Worm (Caenorhabditis elegans) whole organism, young adult: ENCODE data around the gene F46F3.3.

Source experiments
- B0336.3 ChIP-seq: fragments of 200-800 bp; sonication (Bioruptor generic); IDR thresholded peaks from 2 replicates; pipeline ENCODE4 v1.3.6; 2022; ENCODE audit warnings: missing genetic modification characterization, missing compliant biosample characterization
- C17E4.6 ChIP-seq: fragments of 200-800 bp; sonication (Bioruptor generic); IDR thresholded peaks from 2 replicates; pipeline ENCODE4 v1.3.6; 2022; ENCODE audit warnings: missing genetic modification reagents, missing genetic modification characterization, missing compliant biosample characterization
- F10E7.11 ChIP-seq: sonication (generic microtip); optimal IDR thresholded peaks from 2 replicates; lab custom pipeline; 2017; ENCODE audit warnings: mild to moderate bottlenecking, missing genetic modification characterization, moderate library complexity, missing compliant biosample characterization
- F33H1.4 ChIP-seq: fragments of 200-800 bp; sonication (Bioruptor generic); IDR thresholded peaks from 2 replicates; pipeline ENCODE4 v1.3.6; 2022; ENCODE audit warnings: missing genetic modification reagents, missing genetic modification characterization, missing compliant biosample characterization
- F49E8.2 ChIP-seq: sonication (generic microtip); optimal IDR thresholded peaks from 3 replicates; lab custom pipeline; 2017; ENCODE audit warnings: missing genetic modification characterization, mild to moderate bottlenecking, missing compliant biosample characterization, antibody characterized with exemption, moderate library complexity; ENCODE audit not compliant: insufficient read depth
- F55B11.4 ChIP-seq: sonication (generic microtip); optimal IDR thresholded peaks from 2 replicates; lab custom pipeline; 2016; ENCODE audit warnings: missing compliant biosample characterization, missing genetic modification characterization, borderline replicate concordance; ENCODE audit not compliant: insufficient read depth
- K12H6.12 ChIP-seq: fragments of 200-800 bp; sonication (Bioruptor generic); optimal IDR thresholded peaks from 2 replicates; lab custom pipeline; 2018; ENCODE audit warnings: mild to moderate bottlenecking, missing genetic modification characterization, missing compliant biosample characterization
- Y79H2A.3 ChIP-seq: fragments of 200-800 bp; sonication (Bioruptor generic); conservative IDR thresholded peaks from 2 replicates; pipeline ENCODE4 v1.3.6; 2022; ENCODE audit warnings: missing genetic modification reagents, missing genetic modification characterization, missing compliant biosample characterization
- ama-1 ChIP-seq, 3 experiments: fragments of 150-350 bp in 1 of 3; sonication (generic microtip) in 2 of 3; optimal IDR thresholded peaks; 2 replicates each; lab custom pipeline; 2014 to 2018; ENCODE audit warnings: missing biosample characterization in 2 of 3, missing genetic modification characterization in 2 of 3, missing genetic modification reagents in 2 of 3
- atf-7 ChIP-seq: sonication (generic microtip); optimal IDR thresholded peaks from 2 replicates; lab custom pipeline; 2017; ENCODE audit warnings: mild to moderate bottlenecking, missing genetic modification characterization, missing compliant biosample characterization
- athp-1 ChIP-seq: sonication (generic microtip); optimal IDR thresholded peaks from 2 replicates; lab custom pipeline; 2017; ENCODE audit warnings: mild to moderate bottlenecking, missing genetic modification characterization, missing compliant biosample characterization
- cebp-1 ChIP-seq, 2 experiments: fragments of 200-800 bp in 1 of 2; sonication (Bioruptor generic) in 1 of 2; sonication (generic microtip) in 1 of 2; IDR thresholded peaks in 1 of 2; optimal IDR thresholded peaks in 1 of 2; 2 replicates each; pipeline versions ENCODE4 v1.3.6 to Lab custom; 2017 to 2022; ENCODE audit warnings: missing compliant biosample characterization in 2 of 2, missing genetic modification characterization in 2 of 2, mild to moderate bottlenecking in 1 of 2, missing genetic modification reagents in 1 of 2, moderate library complexity in 1 of 2
- ceh-79 ChIP-seq: sonication (generic microtip); optimal IDR thresholded peaks from 2 replicates; lab custom pipeline; 2017; ENCODE audit warnings: mild to moderate bottlenecking, missing genetic modification characterization, missing compliant biosample characterization
- dox-1 ChIP-seq: fragments of 200-800 bp; sonication (Bioruptor generic); IDR thresholded peaks from 2 replicates; pipeline ENCODE4 v1.3.6; 2022; ENCODE audit warnings: missing genetic modification reagents, missing genetic modification characterization, missing compliant biosample characterization
- dpff-1 ChIP-seq: sonication (generic microtip); optimal IDR thresholded peaks from 2 replicates; lab custom pipeline; 2017; ENCODE audit warnings: mild to moderate bottlenecking, missing genetic modification characterization, missing compliant biosample characterization
- dpl-1 ChIP-seq: fragments of 150-350 bp; optimal IDR thresholded peaks from 2 replicates; lab custom pipeline; 2014; ENCODE audit warnings: missing biosample characterization, missing genetic modification reagents, missing genetic modification characterization
- egrh-3 ChIP-seq: fragments of 200-800 bp; sonication (Bioruptor generic); IDR thresholded peaks from 2 replicates; pipeline ENCODE4 v1.3.6; 2022; ENCODE audit warnings: missing genetic modification reagents, missing genetic modification characterization, missing compliant biosample characterization
- ekl-4 ChIP-seq: fragments of 200-800 bp; sonication (Bioruptor generic); IDR thresholded peaks from 2 replicates; pipeline ENCODE4 v1.3.6; 2022; ENCODE audit warnings: missing genetic modification reagents, missing genetic modification characterization, missing compliant biosample characterization
- ets-4 ChIP-seq: fragments of 200-800 bp; sonication (Bioruptor generic); optimal IDR thresholded peaks from 2 replicates; lab custom pipeline; 2018; ENCODE audit warnings: mild to moderate bottlenecking, missing genetic modification characterization, missing compliant biosample characterization
- fkh-3 ChIP-seq: sonication (generic microtip); optimal IDR thresholded peaks from 2 replicates; lab custom pipeline; 2016; ENCODE audit warnings: mild to moderate bottlenecking, missing genetic modification characterization, missing compliant biosample characterization
- lag-1 ChIP-seq: fragments of 200-800 bp; sonication (Bioruptor generic); IDR thresholded peaks from 2 replicates; pipeline ENCODE4 v1.3.6; 2022; ENCODE audit warnings: missing genetic modification reagents, missing genetic modification characterization, missing compliant biosample characterization
- lin-35 ChIP-seq, 3 experiments: fragments of 150-350 bp in 2 of 3; sonication (generic microtip) in 1 of 3; optimal IDR thresholded peaks; 2 replicates each; lab custom pipeline; 2014 to 2018; ENCODE audit warnings: missing biosample characterization in 3 of 3, missing genetic modification characterization in 3 of 3, missing genetic modification reagents in 3 of 3
- lin-40 ChIP-seq: sonication (generic microtip); optimal IDR thresholded peaks from 2 replicates; lab custom pipeline; 2016; ENCODE audit warnings: missing genetic modification characterization, mild to moderate bottlenecking, missing compliant biosample characterization, missing genotype, missing genetic modification reagents
- lsl-1 ChIP-seq: fragments of 200-800 bp; sonication (Bioruptor generic); optimal IDR thresholded peaks from 2 replicates; lab custom pipeline; 2018; ENCODE audit warnings: mild to moderate bottlenecking, missing genetic modification characterization, moderate library complexity, missing compliant biosample characterization
- mcd-1 ChIP-seq: fragments of 200-800 bp; sonication (Bioruptor generic); IDR thresholded peaks from 2 replicates; pipeline ENCODE4 v1.3.6; 2022; ENCODE audit warnings: missing genetic modification reagents, missing genetic modification characterization, missing compliant biosample characterization
- mel-28 ChIP-seq: sonication (generic microtip); optimal IDR thresholded peaks from 2 replicates; lab custom pipeline; 2016; ENCODE audit warnings: borderline replicate concordance, mild to moderate bottlenecking, missing genetic modification characterization, missing compliant biosample characterization
- mes-4 ChIP-seq: sonication (generic microtip); optimal IDR thresholded peaks from 2 replicates; lab custom pipeline; 2016; ENCODE audit warnings: missing genotype, missing genetic modification characterization, missing compliant biosample characterization
- nfya-1 ChIP-seq: sonication (generic microtip); optimal IDR thresholded peaks from 2 replicates; lab custom pipeline; 2017; ENCODE audit warnings: antibody characterized with exemption, missing compliant biosample characterization, missing genetic modification characterization, borderline replicate concordance; ENCODE audit not compliant: insufficient read depth
- nfyb-1 ChIP-seq: fragments of 200-800 bp; sonication (Bioruptor generic); IDR thresholded peaks from 2 replicates; pipeline ENCODE4 v1.3.6; 2022; ENCODE audit warnings: missing genetic modification reagents, missing genetic modification characterization, missing compliant biosample characterization
- nhr-80 ChIP-seq: sonication (generic microtip); optimal IDR thresholded peaks from 2 replicates; lab custom pipeline; 2016; ENCODE audit warnings: missing genetic modification characterization, missing compliant biosample characterization
- nhr-90 ChIP-seq: sonication (generic microtip); optimal IDR thresholded peaks from 2 replicates; lab custom pipeline; 2016; ENCODE audit warnings: missing genotype, mild to moderate bottlenecking, missing genetic modification characterization, missing compliant biosample characterization
- sdz-38 ChIP-seq: sonication (generic microtip); optimal IDR thresholded peaks from 2 replicates; lab custom pipeline; 2016; ENCODE audit warnings: missing genotype, missing genetic modification characterization, missing compliant biosample characterization
- snpc-1.1 ChIP-seq: sonication (generic microtip); optimal IDR thresholded peaks from 2 replicates; lab custom pipeline; 2017; ENCODE audit warnings: missing genetic modification characterization, mild to moderate bottlenecking, missing compliant biosample characterization, antibody characterized with exemption, moderate library complexity, missing genotype, missing genetic modification reagents; ENCODE audit not compliant: insufficient read depth
- snpc-1.3 ChIP-seq: sonication (generic microtip); optimal IDR thresholded peaks from 2 replicates; lab custom pipeline; 2017; ENCODE audit warnings: missing genetic modification characterization, mild to moderate bottlenecking, missing compliant biosample characterization, antibody characterized with exemption, moderate library complexity, missing genotype, missing genetic modification reagents; ENCODE audit not compliant: insufficient read depth
- snpc-4 ChIP-seq, 5 experiments: fragments of 150-350 bp in 1 of 5; sonication (generic microtip) in 4 of 5; optimal IDR thresholded peaks; 2 replicates each; lab custom pipeline; 2014 to 2018; ENCODE audit warnings: missing genetic modification characterization in 5 of 5, missing biosample characterization in 3 of 5, antibody characterized with exemption in 2 of 5, mild to moderate bottlenecking in 2 of 5, missing compliant biosample characterization in 2 of 5, missing genotype in 2 of 5, moderate library complexity in 2 of 5, missing genetic modification reagents in 1 of 5
- unc-130 ChIP-seq: sonication (generic microtip); optimal IDR thresholded peaks from 2 replicates; lab custom pipeline; 2016; ENCODE audit warnings: missing genetic modification reagents, missing genetic modification characterization, missing compliant biosample characterization
- unc-62 ChIP-seq: fragments of 150-350 bp; optimal IDR thresholded peaks from 2 replicates; lab custom pipeline; 2014; ENCODE audit warnings: missing biosample characterization, missing genetic modification reagents, missing genetic modification characterization
- xnd-1 ChIP-seq: sonication (generic microtip); optimal IDR thresholded peaks from 2 replicates; lab custom pipeline; 2016; ENCODE audit warnings: missing genotype, missing genetic modification reagents, missing genetic modification characterization, missing compliant biosample characterization
- ztf-28 ChIP-seq: fragments of 200-800 bp; sonication (Bioruptor generic); IDR thresholded peaks from 2 replicates; pipeline ENCODE4 v1.3.6; 2022; ENCODE audit warnings: missing genetic modification reagents, missing genetic modification characterization, missing compliant biosample characterization
- ztf-3 ChIP-seq: fragments of 200-800 bp; sonication (Bioruptor generic); optimal IDR thresholded peaks from 2 replicates; lab custom pipeline; 2018; ENCODE audit warnings: mild to moderate bottlenecking, missing genetic modification characterization, missing compliant biosample characterization
- ztf-6 ChIP-seq: fragments of 200-800 bp; sonication (Bioruptor generic); IDR thresholded peaks from 2 replicates; pipeline ENCODE4 v1.3.6; 2022; ENCODE audit warnings: missing genetic modification reagents, missing genetic modification characterization, missing compliant biosample characterization

The F46F3.3 gene

DNA sequence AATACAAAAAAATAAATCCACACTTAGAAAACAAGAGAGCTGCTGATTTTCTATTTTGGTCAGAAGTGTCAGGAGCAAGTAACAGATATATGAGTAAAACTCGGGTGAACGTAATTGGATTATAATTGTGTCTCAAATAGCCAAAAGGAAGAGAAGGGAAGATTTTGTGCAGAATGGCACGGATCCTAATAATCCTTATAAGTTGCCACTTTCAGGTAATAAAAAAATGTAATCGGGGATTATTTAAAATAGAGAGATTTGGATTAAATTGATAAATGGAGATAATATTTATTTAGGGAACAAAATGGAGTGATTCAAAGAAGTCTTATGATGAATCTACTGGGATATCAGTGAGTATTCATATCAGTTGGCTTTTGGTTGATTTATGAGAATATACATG is 42.3 kb upstream of the F46F3.3 start:
- TF ChIP-seq dpl-1 (GFP tag; lab: Kevin White, UChicago) (no peak), ama-1 (optimal IDR thresholded peaks at IDR 0.05; lab: Kevin White, UChicago) (no peak), ama-1 (GFP tag; optimal IDR thresholded peaks at IDR 0.05; lab: Kevin White, UChicago) (no peak), egrh-3 (GFP tag; lab: Robert Waterston, UW) (no peak), F55B11.4 (tag; lab: Kevin White, UChicago) (no peak), dox-1 (GFP tag; lab: Robert Waterston, UW) (no peak), B0336.3 (GFP tag; lab: Robert Waterston, UW) (no peak), nfyb-1 (GFP tag; lab: Robert Waterston, UW) (no peak)
- TF ChIP-seq, all 124 proteins: peak for 0

DNA sequence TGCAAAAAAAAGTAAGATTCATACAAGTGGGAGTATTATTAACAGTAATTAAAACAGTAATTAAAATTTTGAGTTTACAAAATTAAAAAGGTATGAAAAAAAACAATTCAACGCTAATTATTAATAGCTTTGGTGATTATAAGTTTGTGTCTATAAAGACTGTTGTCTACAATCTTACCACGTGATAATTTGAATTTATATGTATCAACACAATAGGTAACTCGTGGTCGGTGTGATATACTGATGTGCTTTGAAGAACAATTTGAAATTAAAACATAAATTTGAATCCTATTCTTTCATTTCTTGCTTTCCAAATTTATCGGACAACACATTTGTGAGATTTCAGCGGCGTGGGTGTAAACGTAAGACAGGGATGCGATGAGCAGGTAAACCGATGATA is 39.4 kb upstream of the F46F3.3 start:
- TF ChIP-seq F33H1.4 (GFP tag; lab: Robert Waterston, UW), result no peak

DNA sequence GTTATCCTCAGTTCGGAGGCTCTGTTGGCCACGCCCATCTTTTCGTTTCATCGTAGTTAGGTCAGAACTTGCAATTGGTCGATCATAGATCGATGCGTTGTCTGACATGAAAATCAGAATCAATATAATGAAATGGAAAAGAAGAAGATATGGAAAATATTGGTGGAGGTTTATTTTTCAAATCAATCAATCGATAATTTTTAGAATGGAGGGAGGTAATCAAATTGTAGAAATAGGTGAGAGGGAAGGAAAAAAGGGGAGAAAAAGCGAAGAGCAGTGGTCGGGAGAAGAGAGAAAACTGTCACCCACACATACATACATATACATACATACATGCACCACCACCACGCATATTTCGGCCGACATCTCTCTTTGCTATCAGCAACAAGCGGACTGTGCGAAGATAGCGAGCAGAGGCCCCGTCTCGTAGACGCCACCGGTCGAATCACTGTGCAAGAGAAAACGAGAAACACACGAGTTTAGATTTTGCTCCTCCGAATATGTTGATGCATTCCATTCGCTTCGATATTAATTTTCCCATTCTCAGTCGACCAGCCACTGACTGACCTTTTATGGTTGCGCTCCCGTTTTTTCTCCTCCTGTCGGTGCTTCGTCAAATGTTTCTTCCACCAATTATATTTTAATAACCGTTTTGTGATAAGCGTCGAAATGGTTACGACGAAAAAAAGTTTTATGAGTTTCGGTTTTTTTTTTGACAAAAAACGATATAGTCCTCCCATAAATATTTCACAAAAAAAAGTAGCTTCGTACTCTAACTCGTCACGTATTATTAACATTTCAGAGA is 37.9 kb upstream of the F46F3.3 start, which contains the start of gene F35B12.10:
Gene F35B12.10, minus strand, starts transcription at position 51 of the 805 bp plus-strand sequence.
- TF ChIP-seq sdz-38 (tag; lab: Kevin White, UChicago), result no peak
- no peak for TF ChIP-seq dpff-1 (tag; lab: Kevin White, UChicago)
- no peak for TF ChIP-seq F49E8.2 (tag; lab: Kevin White, UChicago)
- no peak for TF ChIP-seq snpc-1.1
- TF ChIP-seq snpc-1.3 (tag; lab: Kevin White, UChicago), result no peak
- TF ChIP-seq ceh-79 (tag; lab: Kevin White, UChicago), result no peak
- no peak for TF ChIP-seq mcd-1
- peak; percentile 19 for TF ChIP-seq nhr-90 (tag; lab: Kevin White, UChicago)
- no peak for TF ChIP-seq Y79H2A.3
- TF ChIP-seq F10E7.11 (tag; lab: Kevin White, UChicago), result no peak
- no peak for TF ChIP-seq lag-1 (GFP tag; lab: Robert Waterston, UW)
- TF ChIP-seq nfya-1 (tag; lab: Kevin White, UChicago), result no peak
- no peak for TF ChIP-seq lsl-1 (GFP tag; lab: Kevin White, UChicago)
- peak; percentile 36; the same call in 1 of the 2 replicates for TF ChIP-seq cebp-1 (GFP tag; IDR thresholded peaks at IDR 0.05; lab: Robert Waterston, UW)
- TF ChIP-seq cebp-1 (tag; optimal IDR thresholded peaks at IDR 0.05; lab: Kevin White, UChicago), result peak; percentile 23
- no peak for TF ChIP-seq K12H6.12
- no peak for TF ChIP-seq snpc-4 (GFP tag; optimal IDR thresholded peaks at IDR 0.05; lab: Kevin White, UChicago)
- peak in 1 of 4 experiments; percentile 7 for TF ChIP-seq snpc-4 (tag; optimal IDR thresholded peaks at IDR 0.05; lab: Kevin White, UChicago)
- TF ChIP-seq B0336.3 (GFP tag; lab: Robert Waterston, UW), result peak; percentile 56; the same call in 1 of the 2 replicates
- no peak for TF ChIP-seq ztf-6 (GFP tag; lab: Robert Waterston, UW)
- peak; percentile 69 for TF ChIP-seq dox-1 (GFP tag; lab: Robert Waterston, UW)
- TF ChIP-seq athp-1 (tag; lab: Kevin White, UChicago), result no peak
- no peak for TF ChIP-seq lin-35 (GFP tag; optimal IDR thresholded peaks at IDR 0.05; lab: Kevin White, UChicago)
- no peak for TF ChIP-seq lin-40 (tag; lab: Kevin White, UChicago)
- peak; percentile 98 for TF ChIP-seq nhr-80 (tag; lab: Kevin White, UChicago)
- no peak for TF ChIP-seq unc-62 (GFP tag; lab: Kevin White, UChicago)
- no peak for TF ChIP-seq mel-28 (tag; lab: Kevin White, UChicago)
- TF ChIP-seq mes-4 (tag; lab: Kevin White, UChicago), result no peak
- peak; percentile 59 for TF ChIP-seq ets-4 (GFP tag; lab: Kevin White, UChicago)
- no peak for TF ChIP-seq C17E4.6 (GFP tag; lab: Robert Waterston, UW)
- TF ChIP-seq ztf-28, result no peak
- TF ChIP-seq atf-7 (tag; lab: Kevin White, UChicago), result peak; percentile 37
- no peak for TF ChIP-seq ztf-3 (GFP tag; lab: Kevin White, UChicago)
- TF ChIP-seq ekl-4 (GFP tag; lab: Robert Waterston, UW), result no peak
- no peak for TF ChIP-seq unc-130 (GFP tag; lab: Kevin White, UChicago)
- no peak for TF ChIP-seq xnd-1 (tag; lab: Kevin White, UChicago)
- TF ChIP-seq fkh-3 (tag; lab: Kevin White, UChicago), result no peak
